Worm (Caenorhabditis elegans): ENCODE results near the gene F57C12.2.

- no peak for TF ChIP-seq alr-1 (tag; optimal IDR thresholded peaks at IDR 0.05; ENCODE audit: borderline replicate concordance)
- TF ChIP-seq C16A3.4 (tag; optimal IDR thresholded peaks at IDR 0.05), result peak; percentile 88
- peak; percentile 86 for TF ChIP-seq fkh-10 (GFP tag; optimal IDR thresholded peaks at IDR 0.05)
- TF ChIP-seq pag-3 (tag; optimal IDR thresholded peaks at IDR 0.05; ENCODE audit: borderline replicate concordance, insufficient read depth), result peak; percentile 88
- peak; percentile 45 to 81 for TF ChIP-seq egl-27 (tag; optimal IDR thresholded peaks at IDR 0.05)
Observed at ce11 chrX:593245-593733, 42.1 kb upstream of the F57C12.2 start.

Data from whole organism, L1 larva.